Fruit fly (Drosophila melanogaster) whole organism, embryonic: ENCODE data around the gene LIMK1.

Source experiments
- BtbVII ChIP-seq: fragments of 200-800 bp; sonication (Bioruptor generic); optimal IDR thresholded peaks from 3 replicates; lab custom pipeline; 2017; ENCODE audit warnings: missing biosample characterization, mild to moderate bottlenecking, missing genetic modification characterization
- Bteb2 ChIP-seq: fragments of 200-800 bp; sonication (Bioruptor generic); optimal IDR thresholded peaks from 2 replicates; lab custom pipeline; 2016; ENCODE audit warnings: missing biosample characterization, missing genetic modification characterization
- CG10209 ChIP-seq: fragments of 200-800 bp; sonication (Bioruptor generic); optimal IDR thresholded peaks from 3 replicates; lab custom pipeline; 2017; ENCODE audit warnings: missing biosample characterization, mild to moderate bottlenecking, missing genetic modification characterization, missing genetic modification reagents
- CG10462 ChIP-seq: fragments of 200-800 bp; sonication (Bioruptor generic); optimal IDR thresholded peaks from 2 replicates; lab custom pipeline; 2016; ENCODE audit warnings: missing biosample characterization, missing genetic modification characterization
- CG10565 ChIP-seq: fragments of 200-800 bp; sonication (Bioruptor generic); optimal IDR thresholded peaks from 3 replicates; lab custom pipeline; 2016; ENCODE audit warnings: missing biosample characterization, mild to moderate bottlenecking, missing genetic modification characterization
- CG11093 ChIP-seq: fragments of 200-800 bp; sonication (Bioruptor generic); IDR thresholded peaks from 3 replicates; pipeline ENCODE4 v1.3.6; 2022; ENCODE audit warnings: missing biosample characterization, missing genetic modification characterization
- CG12104 ChIP-seq: fragments of 200-800 bp; sonication (Bioruptor generic); optimal IDR thresholded peaks from 3 replicates; lab custom pipeline; 2016; ENCODE audit warnings: missing biosample characterization, missing genetic modification characterization
- CG13287 ChIP-seq: fragments of 200-800 bp; sonication (Bioruptor generic); IDR thresholded peaks from 2 replicates; pipeline ENCODE4 v1.3.6; 2022; ENCODE audit warnings: missing biosample characterization, missing genetic modification characterization; ENCODE audit not compliant: partially characterized antibody
- CG15479 ChIP-seq: fragments of 200-800 bp; sonication (Bioruptor generic); optimal IDR thresholded peaks from 3 replicates; lab custom pipeline; 2019; ENCODE audit warnings: missing biosample characterization, mild to moderate bottlenecking, missing genetic modification characterization, moderate library complexity
- CG17612 ChIP-seq: fragments of 200-800 bp; sonication (Bioruptor generic); IDR thresholded peaks from 2 replicates; pipeline ENCODE4 v1.3.6; 2022; ENCODE audit warnings: missing biosample characterization, missing genetic modification characterization
- CG2199 ChIP-seq: fragments of 200-800 bp; sonication (Bioruptor generic); IDR thresholded peaks from 3 replicates; pipeline ENCODE4 v1.3.6; 2022; ENCODE audit warnings: missing biosample characterization, missing genetic modification characterization
- CG2889 ChIP-seq: fragments of 200-800 bp; sonication (Bioruptor generic); IDR thresholded peaks from 3 replicates; pipeline ENCODE4 v1.3.6; 2022; ENCODE audit warnings: missing biosample characterization, missing genetic modification characterization
- CG32767 ChIP-seq: fragments of 200-800 bp; sonication (Bioruptor generic); IDR thresholded peaks from 2 replicates; pipeline ENCODE4 v1.3.6; 2022; ENCODE audit warnings: missing biosample characterization, missing genetic modification characterization
- CG3995 ChIP-seq: fragments of 200-800 bp; sonication (Bioruptor generic); optimal IDR thresholded peaks from 3 replicates; lab custom pipeline; 2016; ENCODE audit warnings: missing biosample characterization, missing genetic modification characterization
- CG4617 ChIP-seq: fragments of 200-800 bp; sonication (Bioruptor generic); optimal IDR thresholded peaks from 3 replicates; lab custom pipeline; 2016; ENCODE audit warnings: missing biosample characterization, missing genetic modification characterization, borderline replicate concordance
- CG6254 ChIP-seq: fragments of 200-800 bp; sonication (Bioruptor generic); optimal IDR thresholded peaks from 3 replicates; lab custom pipeline; 2017; ENCODE audit warnings: mild to moderate bottlenecking, missing biosample characterization, missing genetic modification reagents, missing genetic modification characterization
- CG6272 ChIP-seq: fragments of 200-800 bp; sonication (Bioruptor generic); IDR thresholded peaks from 2 replicates; pipeline ENCODE4 v1.3.6; 2022; ENCODE audit warnings: missing biosample characterization, missing genetic modification characterization
- CG7839 ChIP-seq: fragments of 200-800 bp; sonication (Bioruptor generic); optimal IDR thresholded peaks from 3 replicates; lab custom pipeline; 2018; ENCODE audit warnings: missing biosample characterization, mild to moderate bottlenecking, missing genetic modification characterization, moderate library complexity
- CG7963 ChIP-seq: fragments of 200-800 bp; sonication (Bioruptor generic); IDR thresholded peaks from 3 replicates; pipeline ENCODE4 v1.3.6; 2022; ENCODE audit warnings: missing biosample characterization, missing genetic modification characterization; ENCODE audit not compliant: partially characterized antibody
- CoRest ChIP-seq: fragments of 200-800 bp; sonication (Bioruptor generic); optimal IDR thresholded peaks from 3 replicates; lab custom pipeline; 2018; ENCODE audit warnings: missing biosample characterization, mild to moderate bottlenecking, missing genetic modification characterization, moderate library complexity
- Dek ChIP-seq: fragments of 200-800 bp; sonication (Bioruptor generic); optimal IDR thresholded peaks from 3 replicates; lab custom pipeline; 2019; ENCODE audit warnings: missing biosample characterization, mild to moderate bottlenecking, missing genetic modification characterization, moderate library complexity
- E2f2 ChIP-seq: fragments of 200-800 bp; sonication (Bioruptor generic); IDR thresholded peaks from 2 replicates; pipeline ENCODE4 v1.3.6; 2022; ENCODE audit warnings: missing biosample characterization, missing genetic modification characterization
- Eip74EF ChIP-seq, 2 experiments: fragments of 200-800 bp in 1 of 2; fragments of >200 bp in 1 of 2; sonication (Bioruptor generic) in 1 of 2; optimal IDR thresholded peaks; 2 replicates each; lab custom pipeline; 2017 to 2019; ENCODE audit warnings: missing biosample characterization in 2 of 2, missing genetic modification characterization in 2 of 2, mild to moderate bottlenecking in 1 of 2, moderate library complexity in 1 of 2
- Hey ChIP-seq: fragments of 200-800 bp; sonication (Bioruptor generic); optimal IDR thresholded peaks from 3 replicates; lab custom pipeline; 2018; ENCODE audit warnings: missing biosample characterization, mild to moderate bottlenecking, missing genetic modification characterization
- Kr ChIP-seq: fragments of 200-800 bp; sonication (Bioruptor generic); optimal IDR thresholded peaks from 2 replicates; lab custom pipeline; 2017; ENCODE audit warnings: missing biosample characterization, mild to moderate bottlenecking, missing genetic modification characterization
- Mad ChIP-seq: fragments of 200-800 bp; sonication (Bioruptor generic); optimal IDR thresholded peaks from 2 replicates; lab custom pipeline; 2016; ENCODE audit warnings: missing biosample characterization, missing genetic modification characterization
- Myb ChIP-seq: fragments of 200-800 bp; sonication (Bioruptor generic); optimal IDR thresholded peaks from 2 replicates; lab custom pipeline; 2016; ENCODE audit warnings: missing biosample characterization, missing genetic modification characterization
- NC2β ChIP-seq: fragments of 200-800 bp; sonication (Bioruptor generic); optimal IDR thresholded peaks from 2 replicates; lab custom pipeline; 2016; ENCODE audit warnings: missing biosample characterization, missing genetic modification characterization
- Oaz ChIP-seq: fragments of 200-800 bp; sonication (Bioruptor generic); IDR thresholded peaks from 2 replicates; pipeline ENCODE4 v1.3.6; 2022; ENCODE audit warnings: missing biosample characterization, missing genetic modification characterization
- Pdp1 ChIP-seq, 2 experiments: fragments of 200-800 bp; sonication (Bioruptor generic); optimal IDR thresholded peaks; 3 replicates each; lab custom pipeline; 2016; ENCODE audit warnings: missing biosample characterization in 2 of 2, missing genetic modification characterization in 2 of 2, mild to moderate bottlenecking in 1 of 2, moderate library complexity in 1 of 2
- Rfx ChIP-seq: fragments of 200-800 bp; sonication (Bioruptor generic); IDR thresholded peaks from 2 replicates; pipeline ENCODE4 v1.3.6; 2022; ENCODE audit warnings: missing biosample characterization, missing genetic modification characterization
- Scr ChIP-seq: fragments of 200-800 bp; sonication (Bioruptor generic); IDR thresholded peaks from 2 replicates; pipeline ENCODE4 v1.3.6; 2022; ENCODE audit warnings: missing biosample characterization, missing genetic modification characterization; ENCODE audit not compliant: partially characterized antibody
- Sox100B ChIP-seq: fragments of 200-800 bp; sonication (Bioruptor generic); optimal IDR thresholded peaks from 3 replicates; lab custom pipeline; 2018; ENCODE audit warnings: missing biosample characterization, mild to moderate bottlenecking, missing genetic modification characterization
- YL-1 ChIP-seq: fragments of 200-800 bp; sonication (Bioruptor generic); optimal IDR thresholded peaks from 3 replicates; lab custom pipeline; 2017; ENCODE audit warnings: missing biosample characterization, mild to moderate bottlenecking, missing genetic modification characterization
- aop ChIP-seq: fragments of 200-800 bp; sonication (Bioruptor generic); IDR thresholded peaks from 2 replicates; pipeline ENCODE4 v1.3.6; 2022; ENCODE audit warnings: missing biosample characterization, missing genetic modification characterization
- btn ChIP-seq: fragments of 200-800 bp; sonication (Bioruptor generic); optimal IDR thresholded peaks from 2 replicates; lab custom pipeline; 2016; ENCODE audit warnings: missing biosample characterization, missing genetic modification characterization
- corto ChIP-seq: fragments of 200-800 bp; sonication (Bioruptor generic); optimal IDR thresholded peaks from 2 replicates; lab custom pipeline; 2016; ENCODE audit warnings: missing biosample characterization, mild to moderate bottlenecking, missing genetic modification characterization, moderate library complexity
- dpn ChIP-seq, 2 experiments: fragments of 200-800 bp; sonication (Bioruptor generic); optimal IDR thresholded peaks; 3 replicates each; lab custom pipeline; 2016; ENCODE audit warnings: missing biosample characterization in 2 of 2, missing genetic modification characterization in 2 of 2
- ind ChIP-seq: fragments of 200-800 bp; sonication (Bioruptor generic); optimal IDR thresholded peaks from 3 replicates; lab custom pipeline; 2016; ENCODE audit warnings: missing biosample characterization, missing genetic modification characterization
- jumu ChIP-seq: fragments of 200-800 bp; sonication (Bioruptor generic); optimal IDR thresholded peaks from 3 replicates; lab custom pipeline; 2016; ENCODE audit warnings: missing biosample characterization, missing genetic modification characterization
- klu ChIP-seq: fragments of 200-800 bp; sonication (Bioruptor generic); IDR thresholded peaks from 2 replicates; pipeline ENCODE4 v1.3.6; 2022; ENCODE audit warnings: missing biosample characterization, missing genetic modification characterization
- lab ChIP-seq: fragments of 200-800 bp; sonication (Bioruptor generic); optimal IDR thresholded peaks from 3 replicates; lab custom pipeline; 2017; ENCODE audit warnings: missing biosample characterization, missing genetic modification characterization, mild to moderate bottlenecking, moderate library complexity, missing genetic modification reagents
- lilli ChIP-seq: fragments of 200-800 bp; sonication (Bioruptor generic); optimal IDR thresholded peaks from 3 replicates; lab custom pipeline; 2016; ENCODE audit warnings: missing biosample characterization, missing genetic modification characterization
- mam ChIP-seq: fragments of 200-800 bp; sonication (Bioruptor generic); optimal IDR thresholded peaks from 3 replicates; lab custom pipeline; 2016; ENCODE audit warnings: missing biosample characterization, missing genetic modification characterization
- pb ChIP-seq: fragments of 200-800 bp; sonication (Bioruptor generic); optimal IDR thresholded peaks from 3 replicates; lab custom pipeline; 2016; ENCODE audit warnings: missing biosample characterization, missing genetic modification characterization
- slou ChIP-seq: fragments of 200-800 bp; sonication (Bioruptor generic); optimal IDR thresholded peaks from 3 replicates; lab custom pipeline; 2016; ENCODE audit warnings: missing biosample characterization, missing genetic modification characterization
- slp2 ChIP-seq: fragments of 200-800 bp; sonication (Bioruptor generic); optimal IDR thresholded peaks from 2 replicates; lab custom pipeline; 2016; ENCODE audit warnings: missing biosample characterization, missing genetic modification characterization
- tio ChIP-seq: fragments of 200-800 bp; sonication (Bioruptor generic); optimal IDR thresholded peaks from 2 replicates; lab custom pipeline; 2017; ENCODE audit warnings: missing biosample characterization, missing genetic modification characterization, inconsistent platforms
- twi ChIP-seq: fragments of 200-800 bp; optimal IDR thresholded peaks from 2 replicates; lab custom pipeline; 2019; ENCODE audit warnings: missing biosample characterization, mild to moderate bottlenecking, missing genetic modification characterization, moderate library complexity

Gene LIMK1

DNA sequence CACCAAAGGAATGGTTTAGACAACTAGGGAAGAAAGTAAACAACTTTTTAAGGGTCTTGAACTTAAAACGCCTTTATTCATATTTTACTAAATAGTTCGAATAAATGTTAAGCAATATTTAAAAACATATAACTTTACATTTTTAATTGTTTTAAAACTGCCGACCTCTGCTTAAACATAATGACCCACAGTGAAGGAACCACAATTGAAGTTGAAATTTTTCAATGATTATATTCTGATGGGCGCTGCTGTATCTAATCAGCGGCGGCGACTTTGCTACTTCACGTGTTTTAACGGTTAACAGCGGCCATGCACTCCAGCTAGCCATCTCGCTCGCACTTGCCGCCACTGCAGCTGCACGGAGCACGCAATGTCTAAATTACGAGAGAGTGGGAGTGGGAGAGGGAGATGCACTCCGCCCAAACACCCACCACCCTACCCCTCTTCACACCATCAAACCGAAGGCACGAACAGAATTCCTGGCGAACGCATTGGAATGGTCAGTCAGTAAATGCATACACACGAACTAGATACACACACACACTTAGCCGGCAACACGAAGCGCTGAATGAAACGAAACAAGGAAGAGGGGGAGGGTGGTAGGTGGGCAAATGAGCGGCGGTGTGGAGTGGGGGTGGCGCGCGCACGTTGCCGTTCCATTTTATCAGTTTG, 13.2 kb downstream of the LIMK1 start (continued):
- TF ChIP-seq twi (tag; lab: Kevin White, UChicago) (no peak), CG6254 (GFP tag; lab: Kevin White, UChicago) (no peak), jumu (GFP tag; lab: Kevin White, UChicago) (no peak), dpn (GFP tag; optimal IDR thresholded peaks at IDR 0.05; lab: Kevin White, UChicago) (peak; percentile 6 to 41), NC2β (GFP tag; lab: Kevin White, UChicago) (no peak), aop (GFP tag; lab: Robert Waterston, UW) (no peak), pb (GFP tag; lab: Kevin White, UChicago) (no peak), lilli (GFP tag; lab: Kevin White, UChicago) (peak; percentile 56), CG10209 (GFP tag; lab: Kevin White, UChicago) (peak; percentile 67), E2f2 (GFP tag; lab: Robert Waterston, UW) (peak; percentile 34; the same call in 1 of the 2 replicates), CoRest (tag; lab: Kevin White, UChicago) (peak; percentile 82), Myb (GFP tag; lab: Kevin White, UChicago) (no peak), Scr (no peak), lab (peak; percentile 70), corto (GFP tag; lab: Kevin White, UChicago) (no peak), BtbVII (GFP tag; lab: Kevin White, UChicago) (peak; percentile 30), CG2889 (GFP tag; lab: Robert Waterston, UW) (no peak), CG15479 (peak; percentile 78), tio (GFP tag; lab: Kevin White, UChicago) (peak; percentile 45), CG2199 (GFP tag; lab: Robert Waterston, UW) (no peak), CG10565 (GFP tag; lab: Kevin White, UChicago) (no peak), CG10462 (GFP tag; lab: Kevin White, UChicago) (peak; percentile 8), Oaz (GFP tag; lab: Robert Waterston, UW) (0 out of 2 replicates have a peak, but pooled peaks have one; percentile 29), Hey (tag; lab: Kevin White, UChicago) (no peak), CG7839 (tag; lab: Kevin White, UChicago) (peak; percentile 83), slou (GFP tag; lab: Kevin White, UChicago) (no peak), CG11093 (no peak), CG32767 (GFP tag; lab: Robert Waterston, UW) (peak; percentile 81; the same call in 1 of the 2 replicates), ind (GFP tag; lab: Kevin White, UChicago) (peak; percentile 57), CG12104 (GFP tag; lab: Kevin White, UChicago) (peak; percentile 31), Eip74EF (GFP tag; optimal IDR thresholded peaks at IDR 0.05; lab: Kevin White, UChicago) (no peak), mam (peak; percentile 11), Bteb2 (peak; percentile 31), CG7963 (peak; percentile 34; the same call in 1 of the 3 replicates), Pdp1 (GFP tag; optimal IDR thresholded peaks at IDR 0.05; lab: Kevin White, UChicago) (peak; percentile 16 to 45), Kr (GFP tag; lab: Kevin White, UChicago) (no peak), CG4617 (GFP tag; lab: Kevin White, UChicago) (no peak), CG17612 (GFP tag; lab: Robert Waterston, UW) (no peak), YL-1 (GFP tag; lab: Kevin White, UChicago) (no peak), Rfx (peak; percentile 51), Mad (GFP tag; lab: Kevin White, UChicago) (no peak), CG13287 (GFP tag; lab: Robert Waterston, UW) (no peak), btn (GFP tag; lab: Kevin White, UChicago) (no peak), Dek (tag; lab: Kevin White, UChicago) (peak; percentile 31), CG6272 (GFP tag; lab: Robert Waterston, UW) (no peak), klu (GFP tag; lab: Robert Waterston, UW) (0 out of 2 replicates have a peak, but pooled peaks have one; percentile 8), Sox100B (peak; percentile 53), slp2 (GFP tag; lab: Kevin White, UChicago) (no peak), CG3995 (no peak)
